Fruit fly (Drosophila melanogaster) whole organism: ENCODE results near the gene mex1.

Experiments used
- CG8478 ChIP-seq: fragments of >200 bp; optimal IDR thresholded peaks from 2 replicates; lab custom pipeline; 2018; ENCODE audit warnings: inconsistent platforms
- EcR ChIP-seq, 2 experiments: fragments of >200 bp; optimal IDR thresholded peaks; 2 replicates each; lab custom pipeline; 2017; ENCODE audit warnings: missing biosample characterization in 2 of 2, missing genetic modification characterization in 2 of 2, missing genetic modification reagents in 2 of 2
- pan ChIP-seq: fragments of >200 bp; optimal IDR thresholded peaks from 2 replicates; lab custom pipeline; 2017
- psq ChIP-seq: fragments of >200 bp; optimal IDR thresholded peaks from 2 replicates; lab custom pipeline; 2017
- usp ChIP-seq: fragments of >200 bp; optimal IDR thresholded peaks from 2 replicates; lab custom pipeline; 2017; ENCODE audit warnings: missing biosample characterization, missing genetic modification characterization, mixed read lengths

DNA sequence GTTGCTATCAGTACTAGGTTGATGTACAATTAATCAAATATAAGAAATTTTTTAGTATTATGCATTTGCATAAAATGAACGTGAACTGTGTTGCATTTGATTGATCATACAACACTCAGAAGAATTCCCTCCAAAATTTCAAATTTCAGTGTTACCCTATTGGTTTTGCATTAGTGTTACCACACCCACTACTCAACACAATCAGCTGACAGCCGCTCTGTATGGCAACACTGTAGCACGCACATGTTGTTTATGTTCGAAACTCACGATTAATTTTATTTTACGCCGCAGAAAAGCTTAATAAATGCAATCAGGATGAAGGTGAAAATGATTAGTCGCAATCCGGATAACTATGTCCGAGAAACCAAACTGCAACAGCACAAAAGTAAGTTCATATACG is 20.6 kb downstream of the mex1 start, which contains the start of gene CG7275:
- TF ChIP-seq usp (GFP tag; lab: Kevin White, UChicago) (no peak), pan (lab: Kevin White, UChicago) (no peak), EcR (GFP tag; optimal IDR thresholded peaks at IDR 0.05; lab: Kevin White, UChicago) (no peak), psq (no peak), CG8478 (lab: Kevin White, UChicago) (no peak)
